Worm (Caenorhabditis elegans): ENCODE measurements around the gene C06H5.13.

The C06H5.13 gene

ce11 chrV:17921423-17921822 lies 23.9 kb upstream of the C06H5.13 start, which contains the start of gene E01B7.2 (continued):
- no peak for TF ChIP-seq attf-5 (GFP tag; optimal IDR thresholded peaks at IDR 0.05)
- no peak for TF ChIP-seq snpc-4 (GFP tag; optimal IDR thresholded peaks at IDR 0.05)
- TF ChIP-seq snpc-4 (tag; optimal IDR thresholded peaks at IDR 0.05): peak in 3 of 4 experiments; percentile 3 to 60 (median 27)
- no peak for TF ChIP-seq sdz-38 (tag; optimal IDR thresholded peaks at IDR 0.05)
- TF ChIP-seq madf-6 (GFP tag; IDR thresholded peaks at IDR 0.05): peak; percentile 87
- TF ChIP-seq dpl-1 (GFP tag; optimal IDR thresholded peaks at IDR 0.05): peak; percentile 76
- TF ChIP-seq egl-44 (GFP tag; IDR thresholded peaks at IDR 0.05): no peak
- no peak for TF ChIP-seq B0035.1 (tag; optimal IDR thresholded peaks at IDR 0.05)
- no peak for TF ChIP-seq dpff-1 (tag; optimal IDR thresholded peaks at IDR 0.05)
- TF ChIP-seq tlf-1 (GFP tag; optimal IDR thresholded peaks at IDR 0.05): peak; percentile 27
- TF ChIP-seq ceh-91 (GFP tag; IDR thresholded peaks at IDR 0.05): peak; percentile 65; the same call in 1 of the 2 replicates
- no peak for TF ChIP-seq madf-10 (tag; optimal IDR thresholded peaks at IDR 0.05)
- no peak for TF ChIP-seq die-1 (tag; optimal IDR thresholded peaks at IDR 0.05)
- no peak for TF ChIP-seq ekl-4 (GFP tag; IDR thresholded peaks at IDR 0.05)
- peak; percentile 20 for TF ChIP-seq tbp1 (GFP tag; optimal IDR thresholded peaks at IDR 0.05)
- TF ChIP-seq F23B12.7 (tag; optimal IDR thresholded peaks at IDR 0.05; ENCODE audit: insufficient read depth): peak; percentile 60
- no peak for TF ChIP-seq unc-130 (GFP tag; optimal IDR thresholded peaks at IDR 0.05)
- TF ChIP-seq hrde-1 (tag; optimal IDR thresholded peaks at IDR 0.05; ENCODE audit: borderline replicate concordance): no peak
- TF ChIP-seq lin-40 (tag; optimal IDR thresholded peaks at IDR 0.05): peak; percentile 70
- TF ChIP-seq nhr-80 (tag; optimal IDR thresholded peaks at IDR 0.05): no peak
- no peak for TF ChIP-seq D2030.7 (GFP tag; IDR thresholded peaks at IDR 0.05)
- no peak for TF ChIP-seq rpc-1 (optimal IDR thresholded peaks at IDR 0.05)
- TF ChIP-seq rpc-1 (tag; optimal IDR thresholded peaks at IDR 0.05): no peak
- no peak for TF ChIP-seq T07F8.4 (tag; optimal IDR thresholded peaks at IDR 0.05)
- TF ChIP-seq mxl-1 (tag; optimal IDR thresholded peaks at IDR 0.05): no peak
- TF ChIP-seq lin-54 (GFP tag; optimal IDR thresholded peaks at IDR 0.05): peak; percentile 95
- no peak for TF ChIP-seq ztf-6 (GFP tag; IDR thresholded peaks at IDR 0.05)
- TF ChIP-seq hlh-26 (GFP tag; conservative IDR thresholded peaks at IDR 0.05): no peak

- TF ChIP-seq aptf-3 (GFP tag; IDR thresholded peaks at IDR 0.05) (no peak), ztf-3 (GFP tag; optimal IDR thresholded peaks at IDR 0.05) (no peak)
These were observed 21.2 kb upstream of the C06H5.13 start, which contains the start of gene C06H5.8 for ce11 chrV:17918726-17919125. C06H5.8 (plus strand) TSS chrV:17919026.

ce11 chrV:17910019-17910418 lies 12.5 kb upstream of the C06H5.13 start, which contains the start of gene dcar-1:
dcar-1 (plus strand) TSS chrV:17910319.
- no peak for TF ChIP-seq nhr-120 (GFP tag; IDR thresholded peaks at IDR 0.05)
- TF ChIP-seq efl-1 (GFP tag; optimal IDR thresholded peaks at IDR 0.05): no peak
- TF ChIP-seq rpc-1 (optimal IDR thresholded peaks at IDR 0.05): no peak
- no peak for TF ChIP-seq rpc-1 (tag; optimal IDR thresholded peaks at IDR 0.05)
- no peak for TF ChIP-seq egl-44 (GFP tag; IDR thresholded peaks at IDR 0.05)
- no peak for TF ChIP-seq B0019.2 (GFP tag; conservative IDR thresholded peaks at IDR 0.05)
- TF ChIP-seq nhr-27 (tag; optimal IDR thresholded peaks at IDR 0.05): no peak

ce11 chrV:17905765-17906164 lies 8.2 kb upstream of the C06H5.13 start:
- TF ChIP-seq T26A5.8 (tag; optimal IDR thresholded peaks at IDR 0.05): no peak
- TF ChIP-seq B0336.3 (GFP tag; IDR thresholded peaks at IDR 0.05): no peak
- TF ChIP-seq madf-10 (tag; optimal IDR thresholded peaks at IDR 0.05): no peak
- no peak for TF ChIP-seq gei-17 (GFP tag; optimal IDR thresholded peaks at IDR 0.05)

All from whole organism, young adult.